Fruit fly (Drosophila melanogaster): ENCODE data around the gene Tpt.
A peak's percentile ranks its signal among the peaks of the same experiment; 100 is the strongest.

Gene Tpt

DNA sequence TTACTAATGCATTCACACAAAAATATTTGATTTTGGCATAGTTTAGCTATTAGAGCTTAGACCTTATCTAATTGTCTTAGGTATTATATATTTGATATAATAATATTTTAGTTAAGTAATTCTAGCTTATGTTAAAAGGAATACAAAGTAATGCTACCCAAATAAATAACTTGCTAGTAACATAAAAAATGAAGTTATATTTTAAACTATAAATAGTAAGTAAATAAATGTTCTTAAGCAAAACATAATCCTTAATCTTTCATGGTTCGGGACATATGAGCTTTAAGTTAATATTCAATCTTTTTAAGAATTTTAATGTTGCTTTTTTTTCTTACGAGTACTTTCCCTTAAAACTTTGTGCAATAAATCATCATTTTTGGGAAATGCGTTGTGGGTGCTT is 18.1 kb upstream of the Tpt start (continued):
- peak in 1 of 2 experiments; percentile 12 for TF ChIP-seq bsh (GFP tag; optimal IDR thresholded peaks at IDR 0.05)
- no peak for TF ChIP-seq yki (optimal IDR thresholded peaks at IDR 0.05)
- TF ChIP-seq ro (GFP tag; IDR thresholded peaks at IDR 0.05): no peak
- TF ChIP-seq ssp (GFP tag; IDR thresholded peaks at IDR 0.05): no peak
- peak; percentile 51 for TF ChIP-seq CG9437 (GFP tag; optimal IDR thresholded peaks at IDR 0.05)
- 0 out of 2 replicates have a peak, but pooled peaks have one; percentile 24 for TF ChIP-seq CG6689 (GFP tag; IDR thresholded peaks at IDR 0.05)
- peak; percentile 26 for TF ChIP-seq Six4 (GFP tag; optimal IDR thresholded peaks at IDR 0.05)
- no peak for TF ChIP-seq Bgb (GFP tag; IDR thresholded peaks at IDR 0.05; ENCODE audit: partially characterized antibody)
- no peak for TF ChIP-seq chm (GFP tag; IDR thresholded peaks at IDR 0.05)
- peak; percentile 63 for TF ChIP-seq sens (GFP tag)
- TF ChIP-seq Hr78 (GFP tag; optimal IDR thresholded peaks at IDR 0.05): peak in 1 of 2 experiments; percentile 17
- TF ChIP-seq onecut (GFP tag; IDR thresholded peaks at IDR 0.05): no peak
- TF ChIP-seq ewg (GFP tag; optimal IDR thresholded peaks at IDR 0.05): no peak
- TF ChIP-seq tio (GFP tag; optimal IDR thresholded peaks at IDR 0.05): peak; percentile 15
- peak in 1 of 2 experiments; percentile 32 for TF ChIP-seq Eip74EF (GFP tag; optimal IDR thresholded peaks at IDR 0.05)
- TF ChIP-seq CG5180 (GFP tag; optimal IDR thresholded peaks at IDR 0.05): no peak
- peak; percentile 73; the same call in 2 of the 3 replicates for TF ChIP-seq CG17361 (GFP tag; IDR thresholded peaks at IDR 0.05)
- TF ChIP-seq ATbp (GFP tag; optimal IDR thresholded peaks at IDR 0.05): peak; percentile 14
- TF ChIP-seq PHDP (tag; optimal IDR thresholded peaks at IDR 0.05): peak; percentile 1
- TF ChIP-seq CG4730 (GFP tag; IDR thresholded peaks at IDR 0.05): no peak
- TF ChIP-seq Aef1 (GFP tag; IDR thresholded peaks at IDR 0.05): no peak
- TF ChIP-seq Antp (GFP tag; optimal IDR thresholded peaks at IDR 0.05): no peak
- peak; percentile 49 for TF ChIP-seq phol (tag; optimal IDR thresholded peaks at IDR 0.05)
- TF ChIP-seq Mes4 (GFP tag; optimal IDR thresholded peaks at IDR 0.05): no peak
- no peak for TF ChIP-seq CG4617 (GFP tag; optimal IDR thresholded peaks at IDR 0.05; ENCODE audit: borderline replicate concordance)
- TF ChIP-seq ase (GFP tag; IDR thresholded peaks at IDR 0.05): no peak
- TF ChIP-seq CG1529 (GFP tag; optimal IDR thresholded peaks at IDR 0.05): peak; percentile 11
- peak; percentile 35 for TF ChIP-seq CG12391 (tag; optimal IDR thresholded peaks at IDR 0.05)
- peak; percentile 33 for TF ChIP-seq CG14710 (tag; optimal IDR thresholded peaks at IDR 0.05)
- TF ChIP-seq CG2712 (tag; optimal IDR thresholded peaks at IDR 0.05): peak; percentile 20
- TF ChIP-seq CG17912 (GFP tag; optimal IDR thresholded peaks at IDR 0.05): no peak
- peak; percentile 6 for TF ChIP-seq CG8388 (GFP tag; optimal IDR thresholded peaks at IDR 0.05)
- TF ChIP-seq Sox100B (GFP tag; optimal IDR thresholded peaks at IDR 0.05): peak; percentile 62
- TF ChIP-seq CG14667 (GFP tag; IDR thresholded peaks at IDR 0.05): no peak
- no peak for TF ChIP-seq fd102C (GFP tag; optimal IDR thresholded peaks at IDR 0.05)
- TF ChIP-seq CG6683 (GFP tag; optimal IDR thresholded peaks at IDR 0.05): no peak
- TF ChIP-seq CG30403 (GFP tag; optimal IDR thresholded peaks at IDR 0.05): peak; percentile 13
- no peak for TF ChIP-seq D (optimal IDR thresholded peaks at IDR 0.05)
- peak; percentile 24 for TF ChIP-seq D (GFP tag; optimal IDR thresholded peaks at IDR 0.05)
- TF ChIP-seq az2 (GFP tag; optimal IDR thresholded peaks at IDR 0.05): peak; percentile 31
- TF ChIP-seq Oli (tag; optimal IDR thresholded peaks at IDR 0.05): peak; percentile 19
- peak; percentile 9 for TF ChIP-seq dmrt11E (tag; optimal IDR thresholded peaks at IDR 0.05)
- TF ChIP-seq CG2129 (GFP tag; IDR thresholded peaks at IDR 0.05; ENCODE audit: partially characterized antibody): no peak
- no peak for TF ChIP-seq ems (GFP tag; optimal IDR thresholded peaks at IDR 0.05)
- TF ChIP-seq D19A (tag; optimal IDR thresholded peaks at IDR 0.05): peak; percentile 23
- TF ChIP-seq Sin3A (optimal IDR thresholded peaks at IDR 0.05): no peak
- peak; percentile 42; the same call in 1 of the 2 replicates for TF ChIP-seq CG31441 (GFP tag; IDR thresholded peaks at IDR 0.05)
- TF ChIP-seq Dref (GFP tag; IDR thresholded peaks at IDR 0.05): no peak
- peak; percentile 47 for TF ChIP-seq nmo (GFP tag; optimal IDR thresholded peaks at IDR 0.05)
- no peak for TF ChIP-seq CG13894 (tag; optimal IDR thresholded peaks at IDR 0.05)
- no peak for TF ChIP-seq H2.0 (GFP tag; IDR thresholded peaks at IDR 0.05)

Data from whole organism, embryonic.